Worm (Caenorhabditis elegans) whole organism, young adult: Measurements from ENCODE around the gene morc-1.
A peak's percentile ranks its signal among the peaks of the same experiment; 100 is the strongest.

Source experiments
- B0035.1 ChIP-seq: sonication (generic microtip); optimal IDR thresholded peaks from 2 replicates; lab custom pipeline; 2016; ENCODE audit warnings: missing genetic modification characterization, mild to moderate bottlenecking, missing compliant biosample characterization, missing genotype, missing genetic modification reagents
- B0336.3 ChIP-seq: fragments of 200-800 bp; sonication (Bioruptor generic); IDR thresholded peaks from 2 replicates; pipeline ENCODE4 v1.3.6; 2022; ENCODE audit warnings: missing genetic modification characterization, missing compliant biosample characterization
- D2030.7 ChIP-seq: fragments of 200-800 bp; sonication (Bioruptor generic); IDR thresholded peaks from 2 replicates; pipeline ENCODE4 v1.3.6; 2022; ENCODE audit warnings: missing genetic modification reagents, missing genetic modification characterization, missing compliant biosample characterization
- F10E7.11 ChIP-seq: sonication (generic microtip); optimal IDR thresholded peaks from 2 replicates; lab custom pipeline; 2017; ENCODE audit warnings: mild to moderate bottlenecking, missing genetic modification characterization, moderate library complexity, missing compliant biosample characterization
- F22D6.2 ChIP-seq: sonication (generic microtip); optimal IDR thresholded peaks from 2 replicates; lab custom pipeline; 2016; ENCODE audit warnings: mild to moderate bottlenecking, missing genetic modification characterization, missing compliant biosample characterization
- F33H1.4 ChIP-seq: fragments of 200-800 bp; sonication (Bioruptor generic); IDR thresholded peaks from 2 replicates; pipeline ENCODE4 v1.3.6; 2022; ENCODE audit warnings: missing genetic modification reagents, missing genetic modification characterization, missing compliant biosample characterization
- F39B2.1 ChIP-seq: fragments of 200-800 bp; sonication (Bioruptor generic); IDR thresholded peaks from 2 replicates; pipeline ENCODE4 v1.3.6; 2022; ENCODE audit warnings: missing genetic modification reagents, missing genetic modification characterization, missing compliant biosample characterization
- F49E8.2 ChIP-seq: sonication (generic microtip); optimal IDR thresholded peaks from 3 replicates; lab custom pipeline; 2017; ENCODE audit warnings: missing genetic modification characterization, mild to moderate bottlenecking, missing compliant biosample characterization, antibody characterized with exemption, moderate library complexity; ENCODE audit not compliant: insufficient read depth
- K11D2.4 ChIP-seq: fragments of 200-800 bp; sonication (Bioruptor generic); IDR thresholded peaks from 2 replicates; pipeline ENCODE4 v1.3.6; 2022; ENCODE audit warnings: missing genetic modification reagents, missing genetic modification characterization, missing compliant biosample characterization
- K12H6.12 ChIP-seq: fragments of 200-800 bp; sonication (Bioruptor generic); optimal IDR thresholded peaks from 2 replicates; lab custom pipeline; 2018; ENCODE audit warnings: mild to moderate bottlenecking, missing genetic modification characterization, missing compliant biosample characterization
- Y56A3A.18 ChIP-seq: fragments of 200-800 bp; sonication (Bioruptor generic); IDR thresholded peaks from 2 replicates; pipeline ENCODE4 v1.3.6; 2022; ENCODE audit warnings: missing genetic modification reagents, missing genetic modification characterization, missing compliant biosample characterization
- ZK185.1 ChIP-seq: sonication (generic microtip); optimal IDR thresholded peaks from 2 replicates; lab custom pipeline; 2016; ENCODE audit warnings: mild to moderate bottlenecking, missing genetic modification characterization, missing compliant biosample characterization; ENCODE audit not compliant: poor library complexity, severe bottlenecking
- akir-1 ChIP-seq: fragments of 200-800 bp; sonication (Bioruptor generic); optimal IDR thresholded peaks from 2 replicates; lab custom pipeline; 2018; ENCODE audit warnings: mild to moderate bottlenecking, missing genetic modification characterization, moderate library complexity, missing compliant biosample characterization
- attf-3 ChIP-seq: fragments of 200-800 bp; sonication (Bioruptor generic); conservative IDR thresholded peaks from 2 replicates; pipeline ENCODE4 v1.3.6; 2022; ENCODE audit warnings: missing genetic modification reagents, missing genetic modification characterization, missing compliant biosample characterization
- attf-5 ChIP-seq: fragments of 200-800 bp; sonication (Bioruptor generic); optimal IDR thresholded peaks from 2 replicates; lab custom pipeline; 2018; ENCODE audit warnings: mild to moderate bottlenecking, missing genetic modification characterization, missing compliant biosample characterization
- attf-6 ChIP-seq: fragments of 200-800 bp; sonication (Bioruptor generic); IDR thresholded peaks from 2 replicates; pipeline ENCODE4 v1.3.6; 2022; ENCODE audit warnings: missing genetic modification reagents, missing genetic modification characterization, missing compliant biosample characterization
- bed-2 ChIP-seq: fragments of 200-800 bp; sonication (Bioruptor generic); IDR thresholded peaks from 2 replicates; pipeline ENCODE4 v1.3.6; 2022; ENCODE audit warnings: missing genetic modification reagents, missing genetic modification characterization, missing compliant biosample characterization
- ccch-3 ChIP-seq: fragments of 200-800 bp; sonication (Bioruptor generic); optimal IDR thresholded peaks from 2 replicates; lab custom pipeline; 2018; ENCODE audit warnings: mild to moderate bottlenecking, missing genetic modification characterization, missing compliant biosample characterization
- ceh-27 ChIP-seq: fragments of 200-800 bp; sonication (Bioruptor generic); optimal IDR thresholded peaks from 2 replicates; lab custom pipeline; 2018; ENCODE audit warnings: mild to moderate bottlenecking, missing genetic modification characterization, moderate library complexity, missing compliant biosample characterization
- chd-7 ChIP-seq: sonication (generic microtip); optimal IDR thresholded peaks from 2 replicates; lab custom pipeline; 2016; ENCODE audit warnings: mild to moderate bottlenecking, missing genetic modification characterization, moderate library complexity, missing compliant biosample characterization
- efl-1 ChIP-seq: fragments of 150-350 bp; optimal IDR thresholded peaks from 2 replicates; lab custom pipeline; 2014; ENCODE audit warnings: missing biosample characterization, missing genetic modification reagents, missing genetic modification characterization
- ekl-4 ChIP-seq: fragments of 200-800 bp; sonication (Bioruptor generic); IDR thresholded peaks from 2 replicates; pipeline ENCODE4 v1.3.6; 2022; ENCODE audit warnings: missing genetic modification reagents, missing genetic modification characterization, missing compliant biosample characterization
- ets-4 ChIP-seq: fragments of 200-800 bp; sonication (Bioruptor generic); optimal IDR thresholded peaks from 2 replicates; lab custom pipeline; 2018; ENCODE audit warnings: mild to moderate bottlenecking, missing genetic modification characterization, missing compliant biosample characterization
- hmg-1.2 ChIP-seq: fragments of 200-800 bp; sonication (Bioruptor generic); IDR thresholded peaks from 2 replicates; pipeline ENCODE4 v1.3.6; 2022; ENCODE audit warnings: missing genetic modification reagents, missing genetic modification characterization, missing compliant biosample characterization
- hrde-1 ChIP-seq: sonication (generic microtip); optimal IDR thresholded peaks from 2 replicates; lab custom pipeline; 2016; ENCODE audit warnings: missing genetic modification characterization, mild to moderate bottlenecking, missing compliant biosample characterization, moderate library complexity, missing genotype, missing genetic modification reagents, borderline replicate concordance
- let-607 ChIP-seq, 2 experiments: fragments of 200-800 bp in 1 of 2; sonication (Bioruptor generic) in 1 of 2; sonication (generic microtip) in 1 of 2; optimal IDR thresholded peaks; 2 replicates each; lab custom pipeline; 2016 to 2018; ENCODE audit warnings: mild to moderate bottlenecking in 2 of 2, missing compliant biosample characterization in 2 of 2, missing genetic modification characterization in 2 of 2, moderate library complexity in 2 of 2, missing genotype in 1 of 2
- lin-35 ChIP-seq, 3 experiments: fragments of 150-350 bp in 2 of 3; sonication (generic microtip) in 1 of 3; optimal IDR thresholded peaks; 2 replicates each; lab custom pipeline; 2014 to 2018; ENCODE audit warnings: missing biosample characterization in 3 of 3, missing genetic modification characterization in 3 of 3, missing genetic modification reagents in 3 of 3
- lin-54 ChIP-seq: fragments of 200-800 bp; sonication (Bioruptor generic); optimal IDR thresholded peaks from 2 replicates; lab custom pipeline; 2018; ENCODE audit warnings: mild to moderate bottlenecking, missing genetic modification characterization, missing compliant biosample characterization
- madf-6 ChIP-seq: fragments of 200-800 bp; sonication (Bioruptor generic); IDR thresholded peaks from 2 replicates; pipeline ENCODE4 v1.3.6; 2022; ENCODE audit warnings: missing genetic modification reagents, missing genetic modification characterization, missing compliant biosample characterization
- mcd-1 ChIP-seq: fragments of 200-800 bp; sonication (Bioruptor generic); IDR thresholded peaks from 2 replicates; pipeline ENCODE4 v1.3.6; 2022; ENCODE audit warnings: missing genetic modification reagents, missing genetic modification characterization, missing compliant biosample characterization
- nfya-2 ChIP-seq: fragments of 200-800 bp; sonication (Bioruptor generic); IDR thresholded peaks from 2 replicates; pipeline ENCODE4 v1.3.6; 2022; ENCODE audit warnings: missing genetic modification reagents, missing genetic modification characterization, missing compliant biosample characterization
- nhr-27 ChIP-seq: fragments of 200-800 bp; sonication (Bioruptor generic); optimal IDR thresholded peaks from 2 replicates; lab custom pipeline; 2018; ENCODE audit warnings: mild to moderate bottlenecking, missing genetic modification characterization, moderate library complexity, missing compliant biosample characterization
- nhr-90 ChIP-seq: sonication (generic microtip); optimal IDR thresholded peaks from 2 replicates; lab custom pipeline; 2016; ENCODE audit warnings: missing genotype, mild to moderate bottlenecking, missing genetic modification characterization, missing compliant biosample characterization
- repo-1 ChIP-seq: sonication (generic microtip); optimal IDR thresholded peaks from 2 replicates; lab custom pipeline; 2017; ENCODE audit warnings: mild to moderate bottlenecking, missing genetic modification characterization, missing compliant biosample characterization
- snpc-1.3 ChIP-seq: sonication (generic microtip); optimal IDR thresholded peaks from 2 replicates; lab custom pipeline; 2017; ENCODE audit warnings: missing genetic modification characterization, mild to moderate bottlenecking, missing compliant biosample characterization, antibody characterized with exemption, moderate library complexity, missing genotype, missing genetic modification reagents; ENCODE audit not compliant: insufficient read depth
- snpc-3.4 ChIP-seq: sonication (generic microtip); optimal IDR thresholded peaks from 2 replicates; lab custom pipeline; 2017; ENCODE audit warnings: missing genetic modification characterization, mild to moderate bottlenecking, missing compliant biosample characterization, antibody characterized with exemption, moderate library complexity, missing genotype, missing genetic modification reagents
- unc-130 ChIP-seq: sonication (generic microtip); optimal IDR thresholded peaks from 2 replicates; lab custom pipeline; 2016; ENCODE audit warnings: missing genetic modification reagents, missing genetic modification characterization, missing compliant biosample characterization
- ztf-22 ChIP-seq: fragments of 200-800 bp; sonication (Bioruptor generic); optimal IDR thresholded peaks from 2 replicates; lab custom pipeline; 2018; ENCODE audit warnings: mild to moderate bottlenecking, missing genetic modification characterization, moderate library complexity, missing compliant biosample characterization
- ztf-28 ChIP-seq: fragments of 200-800 bp; sonication (Bioruptor generic); IDR thresholded peaks from 2 replicates; pipeline ENCODE4 v1.3.6; 2022; ENCODE audit warnings: missing genetic modification reagents, missing genetic modification characterization, missing compliant biosample characterization
- ztf-3 ChIP-seq: fragments of 200-800 bp; sonication (Bioruptor generic); optimal IDR thresholded peaks from 2 replicates; lab custom pipeline; 2018; ENCODE audit warnings: mild to moderate bottlenecking, missing genetic modification characterization, missing compliant biosample characterization

morc-1 gene

DNA sequence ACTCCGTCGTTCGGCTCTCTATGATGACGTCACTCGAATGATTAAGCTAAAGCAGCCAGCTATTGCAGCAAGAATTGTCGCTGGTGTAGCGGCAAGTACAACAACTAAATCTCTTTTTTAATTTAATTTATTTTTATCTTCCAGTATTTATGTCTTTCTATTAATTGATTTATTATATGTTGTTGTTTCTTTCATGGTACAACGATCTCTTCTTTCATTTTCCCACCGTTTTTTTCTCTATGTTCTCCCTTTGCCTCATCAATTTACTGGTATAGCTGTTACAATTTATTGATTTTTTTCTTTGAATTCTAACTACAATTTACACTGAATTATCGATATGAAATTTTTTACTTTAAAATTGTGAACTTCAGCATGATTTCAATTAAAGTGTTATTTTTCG is 11.0 kb downstream of the morc-1 start, which contains the start of gene moc-6:
moc-6 (plus strand) TSS at position 301 of the 400 bp plus-strand sequence.
- TF ChIP-seq let-607 (tag; optimal IDR thresholded peaks at IDR 0.05; lab: Kevin White, UChicago) = no peak
- no peak for TF ChIP-seq repo-1 (tag; lab: Kevin White, UChicago)
- TF ChIP-seq F39B2.1 = no peak
- TF ChIP-seq ceh-27 (GFP tag; lab: Kevin White, UChicago) = no peak
- TF ChIP-seq F49E8.2 (tag; lab: Kevin White, UChicago) = no peak
- TF ChIP-seq mcd-1 (GFP tag; lab: Robert Waterston, UW) = no peak
- TF ChIP-seq, all 124 proteins: peak for 0

DNA sequence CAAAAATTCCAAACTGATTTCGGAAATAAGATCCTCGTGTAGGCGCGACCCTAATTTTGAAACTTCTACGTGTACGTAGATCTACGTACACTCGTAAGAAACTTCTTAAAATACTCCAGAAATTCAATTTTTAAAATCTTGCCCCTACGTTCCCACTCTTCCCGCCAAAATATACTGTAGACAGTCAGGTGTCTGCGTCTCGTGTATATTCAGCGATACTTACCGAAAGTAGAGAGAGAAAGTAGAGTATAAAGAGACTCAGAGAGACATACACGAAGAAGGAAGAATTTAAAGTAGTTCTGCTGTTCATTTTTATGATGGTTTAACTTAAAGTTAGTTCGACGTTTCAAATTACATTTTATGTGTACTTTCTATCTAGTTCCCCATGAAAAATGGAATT is 13.4 kb downstream of the morc-1 start:
- no peak for TF ChIP-seq snpc-3.4 (tag; lab: Kevin White, UChicago)
- TF ChIP-seq hmg-1.2 (GFP tag; lab: Robert Waterston, UW) = peak; percentile 20; the same call in 1 of the 2 replicates

DNA sequence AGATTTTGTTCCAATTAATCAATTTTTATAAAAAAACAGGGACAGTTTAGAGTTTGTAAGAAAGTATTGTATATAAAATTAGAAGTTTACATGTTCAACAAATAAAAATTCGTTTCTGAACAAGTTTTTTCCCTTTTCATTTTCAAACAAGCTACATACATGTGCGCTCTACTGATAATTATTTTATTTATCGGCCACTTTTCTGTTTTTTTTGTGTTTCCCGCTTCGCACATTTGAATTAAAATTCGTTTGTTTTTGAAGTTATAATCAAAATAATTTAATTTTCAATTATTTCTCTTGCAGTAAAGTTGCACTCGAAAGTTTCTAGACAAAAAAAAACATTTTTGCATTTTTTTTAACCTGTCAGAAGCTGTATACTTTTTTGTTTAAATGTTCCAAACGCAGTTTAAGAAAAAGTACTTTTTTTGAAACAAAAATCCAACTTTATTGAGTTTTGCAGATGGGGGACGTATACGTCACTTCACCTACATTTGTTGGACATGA is 16.0 kb downstream of the morc-1 start, which contains the start of gene hira-1:
hira-1 (plus strand) TSS at position 454 of the 504 bp plus-strand sequence.
- peak; percentile 37 for TF ChIP-seq lin-54
- peak; percentile 17 for TF ChIP-seq attf-5 (GFP tag; lab: Kevin White, UChicago)
- TF ChIP-seq mcd-1 (GFP tag; lab: Robert Waterston, UW) = peak; percentile 50; the same call in 1 of the 2 replicates
- TF ChIP-seq lin-35 (GFP tag; optimal IDR thresholded peaks at IDR 0.05; lab: Kevin White, UChicago) = peak in 1 of 3 experiments; percentile 42
- TF ChIP-seq chd-7 (tag; lab: Kevin White, UChicago) = no peak
- no peak for TF ChIP-seq D2030.7 (GFP tag; lab: Robert Waterston, UW)
- TF ChIP-seq efl-1 = peak; percentile 60
- no peak for TF ChIP-seq snpc-1.3 (tag; lab: Kevin White, UChicago)
- TF ChIP-seq ztf-28 (GFP tag; lab: Robert Waterston, UW) = no peak
- no peak for TF ChIP-seq F39B2.1
- TF ChIP-seq, all 124 proteins: peak for 5

DNA sequence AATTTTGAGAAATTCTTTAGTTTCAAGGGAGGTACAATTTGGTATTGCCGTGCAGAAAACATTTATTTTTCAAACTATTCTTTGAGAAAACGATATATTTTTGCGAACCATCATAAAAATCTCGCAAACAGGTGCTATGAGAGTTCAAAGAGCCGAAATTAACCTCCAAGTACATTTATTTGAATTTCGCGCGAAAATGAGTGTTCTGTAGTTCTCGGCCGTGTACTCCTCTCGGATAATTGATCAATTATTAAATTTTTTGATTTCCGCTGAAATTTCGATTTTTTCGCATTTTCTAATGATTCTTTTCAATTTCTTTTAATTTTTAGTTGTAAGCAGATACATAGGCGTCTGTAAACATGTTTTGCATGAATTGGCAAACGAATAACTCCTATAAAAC is 16.5 kb downstream of the morc-1 start:
- TF ChIP-seq Y56A3A.18 (GFP tag; lab: Robert Waterston, UW) (no peak), B0336.3 (GFP tag; lab: Robert Waterston, UW) (no peak), ets-4 (GFP tag; lab: Kevin White, UChicago) (no peak), chd-7 (tag; lab: Kevin White, UChicago) (no peak), bed-2 (GFP tag; lab: Robert Waterston, UW) (no peak), nfya-2 (GFP tag; lab: Robert Waterston, UW) (no peak), F22D6.2 (no peak), lin-35 (GFP tag; optimal IDR thresholded peaks at IDR 0.05; lab: Kevin White, UChicago) (peak in 1 of 3 experiments; percentile 16), B0035.1 (tag; lab: Kevin White, UChicago) (no peak), F33H1.4 (peak; percentile 37), F10E7.11 (tag; lab: Kevin White, UChicago) (no peak), madf-6 (peak; percentile 63), ZK185.1 (tag; lab: Kevin White, UChicago) (no peak), akir-1 (no peak), ztf-3 (GFP tag; lab: Kevin White, UChicago) (no peak), attf-3 (0 out of 2 replicates have a peak, but pooled peaks have one; percentile 16), efl-1 (peak; percentile 42), attf-6 (GFP tag; lab: Robert Waterston, UW) (no peak), lin-54 (peak; percentile 80), K12H6.12 (tag; lab: Kevin White, UChicago) (no peak), hrde-1 (tag; lab: Kevin White, UChicago) (no peak), nhr-27 (tag; lab: Kevin White, UChicago) (no peak), nhr-90 (tag; lab: Kevin White, UChicago) (no peak), snpc-1.3 (tag; lab: Kevin White, UChicago) (no peak), ccch-3 (GFP tag; lab: Kevin White, UChicago) (no peak), unc-130 (GFP tag; lab: Kevin White, UChicago) (peak; percentile 26), ekl-4 (no peak), K11D2.4 (GFP tag; lab: Robert Waterston, UW) (no peak), ztf-22 (GFP tag; lab: Kevin White, UChicago) (no peak), mcd-1 (GFP tag; lab: Robert Waterston, UW) (0 out of 2 replicates have a peak, but pooled peaks have one; percentile 28)
